Worm (Caenorhabditis elegans) whole organism, L2 larva: ENCODE data around the gene T04F3.5.
A peak's percentile ranks its signal among the peaks of the same experiment; 100 is the strongest.

Experiments used
- F13H6.1 ChIP-seq: sonication (generic microtip); optimal IDR thresholded peaks from 2 replicates; lab custom pipeline; 2016; ENCODE audit warnings: missing genetic modification characterization, missing compliant biosample characterization
- R02D3.7 ChIP-seq: fragments of 150-350 bp; optimal IDR thresholded peaks from 2 replicates; lab custom pipeline; 2014; ENCODE audit warnings: missing biosample characterization, missing genetic modification characterization
- Y55F3AM.14 ChIP-seq: fragments of 200-800 bp; sonication (Bioruptor generic); optimal IDR thresholded peaks from 2 replicates; lab custom pipeline; 2018; ENCODE audit warnings: mild to moderate bottlenecking, missing genetic modification characterization, missing compliant biosample characterization
- ZK546.5 ChIP-seq: sonication (generic microtip); optimal IDR thresholded peaks from 2 replicates; lab custom pipeline; 2017; ENCODE audit warnings: missing biosample characterization, missing genetic modification characterization
- alr-1 ChIP-seq: fragments of 150-350 bp; optimal IDR thresholded peaks from 2 replicates; lab custom pipeline; 2014; ENCODE audit warnings: missing biosample characterization, missing genetic modification characterization
- aly-2 ChIP-seq: fragments of 150-350 bp; optimal IDR thresholded peaks from 2 replicates; lab custom pipeline; 2014; ENCODE audit warnings: missing biosample characterization, missing genetic modification characterization
- ama-1 ChIP-seq: fragments of 150-350 bp; optimal IDR thresholded peaks from 2 replicates; lab custom pipeline; 2018; ENCODE audit warnings: inconsistent platforms
- blmp-1 ChIP-seq: sonication (generic microtip); optimal IDR thresholded peaks from 2 replicates; lab custom pipeline; 2017; ENCODE audit warnings: missing genetic modification characterization, mild to moderate bottlenecking, missing compliant biosample characterization, antibody characterized with exemption, moderate library complexity; ENCODE audit not compliant: insufficient read depth
- ceh-16 ChIP-seq: fragments of 150-350 bp; optimal IDR thresholded peaks from 2 replicates; lab custom pipeline; 2014; ENCODE audit warnings: missing biosample characterization, missing genetic modification characterization
- crh-2 ChIP-seq: sonication (generic microtip); optimal IDR thresholded peaks from 2 replicates; lab custom pipeline; 2017; ENCODE audit warnings: missing biosample characterization, missing genetic modification characterization
- dmd-4 ChIP-seq: sonication (generic microtip); optimal IDR thresholded peaks from 2 replicates; lab custom pipeline; 2017; ENCODE audit warnings: missing biosample characterization, missing genetic modification characterization
- egl-27 ChIP-seq: sonication (generic microtip); optimal IDR thresholded peaks from 3 replicates; lab custom pipeline; 2017; ENCODE audit warnings: missing biosample characterization, missing genetic modification reagents, missing genetic modification characterization
- elt-3 ChIP-seq: sonication (generic microtip); optimal IDR thresholded peaks from 2 replicates; lab custom pipeline; 2017; ENCODE audit warnings: missing biosample characterization, missing genetic modification characterization
- fos-1 ChIP-seq: fragments of 150-350 bp; optimal IDR thresholded peaks from 2 replicates; lab custom pipeline; 2014; ENCODE audit warnings: missing biosample characterization, missing genetic modification characterization
- gmeb-1 ChIP-seq: fragments of 150-350 bp; optimal IDR thresholded peaks from 2 replicates; lab custom pipeline; 2014; ENCODE audit warnings: missing biosample characterization, missing genetic modification characterization
- lin-11 ChIP-seq: fragments of 150-350 bp; sonication (generic microtip); optimal IDR thresholded peaks from 2 replicates; lab custom pipeline; 2014; ENCODE audit warnings: missing biosample characterization, missing genetic modification characterization, inconsistent platforms, mixed read lengths
- lin-13 ChIP-seq: fragments of 150-350 bp; optimal IDR thresholded peaks from 2 replicates; lab custom pipeline; 2014; ENCODE audit warnings: missing biosample characterization, missing genetic modification reagents, missing genetic modification characterization
- lin-39 ChIP-seq: fragments of 150-350 bp; optimal IDR thresholded peaks from 2 replicates; lab custom pipeline; 2014; ENCODE audit warnings: missing biosample characterization, missing genetic modification reagents, missing genetic modification characterization
- lsy-2 ChIP-seq, 2 experiments: fragments of 150-350 bp in 1 of 2; sonication (generic microtip) in 1 of 2; optimal IDR thresholded peaks; 2 replicates each; lab custom pipeline; 2014 to 2017; ENCODE audit warnings: missing biosample characterization in 2 of 2, missing genetic modification characterization in 2 of 2
- mab-5 ChIP-seq: fragments of 150-350 bp; optimal IDR thresholded peaks from 2 replicates; lab custom pipeline; 2014; ENCODE audit warnings: missing biosample characterization, missing genetic modification characterization
- mbf-1 ChIP-seq: sonication (generic microtip); optimal IDR thresholded peaks from 2 replicates; lab custom pipeline; 2017; ENCODE audit warnings: missing biosample characterization, missing genetic modification characterization
- mdl-1 ChIP-seq, 2 experiments: fragments of 150-350 bp in 1 of 2; sonication (generic microtip) in 1 of 2; optimal IDR thresholded peaks; 2 replicates each; lab custom pipeline; 2017; ENCODE audit warnings: missing biosample characterization in 2 of 2, missing genetic modification characterization in 2 of 2
- nhr-10 ChIP-seq: sonication (generic microtip); optimal IDR thresholded peaks from 2 replicates; lab custom pipeline; 2017; ENCODE audit warnings: missing biosample characterization, missing genetic modification characterization
- nhr-11 ChIP-seq: fragments of 150-350 bp; optimal IDR thresholded peaks from 2 replicates; lab custom pipeline; 2014; ENCODE audit warnings: missing biosample characterization, missing genetic modification characterization
- nhr-12 ChIP-seq: fragments of 150-350 bp; optimal IDR thresholded peaks from 2 replicates; lab custom pipeline; 2014; ENCODE audit warnings: missing biosample characterization, missing genetic modification characterization
- nhr-21 ChIP-seq: fragments of 150-350 bp; optimal IDR thresholded peaks from 2 replicates; lab custom pipeline; 2014; ENCODE audit warnings: missing biosample characterization, missing genetic modification characterization
- nhr-23 ChIP-seq: fragments of 150-350 bp; optimal IDR thresholded peaks from 2 replicates; lab custom pipeline; 2014; ENCODE audit warnings: missing biosample characterization, missing genetic modification reagents, missing genetic modification characterization
- nhr-237 ChIP-seq: fragments of 150-350 bp; optimal IDR thresholded peaks from 2 replicates; lab custom pipeline; 2014; ENCODE audit warnings: missing biosample characterization, missing genetic modification characterization
- nhr-25 ChIP-seq: fragments of 150-350 bp; sonication (generic microtip); optimal IDR thresholded peaks from 3 replicates; lab custom pipeline; 2014; ENCODE audit warnings: missing biosample characterization, missing genetic modification characterization
- nhr-6 ChIP-seq: fragments of 150-350 bp; optimal IDR thresholded peaks from 2 replicates; lab custom pipeline; 2014; ENCODE audit warnings: missing biosample characterization, missing genetic modification characterization
- nhr-77 ChIP-seq: fragments of 150-350 bp; optimal IDR thresholded peaks from 2 replicates; lab custom pipeline; 2014; ENCODE audit warnings: missing biosample characterization, missing genetic modification characterization
- peb-1 ChIP-seq: fragments of 150-350 bp; optimal IDR thresholded peaks from 2 replicates; lab custom pipeline; 2014; ENCODE audit warnings: missing biosample characterization, missing genetic modification characterization
- sem-4 ChIP-seq: fragments of 150-350 bp; optimal IDR thresholded peaks from 2 replicates; lab custom pipeline; 2014; ENCODE audit warnings: missing biosample characterization, missing genetic modification reagents, missing genetic modification characterization
- skn-1 ChIP-seq: sonication (generic microtip); optimal IDR thresholded peaks from 2 replicates; lab custom pipeline; 2017; ENCODE audit warnings: missing biosample characterization, missing genetic modification characterization
- sma-3 ChIP-seq: sonication (generic microtip); optimal IDR thresholded peaks from 2 replicates; lab custom pipeline; 2016; ENCODE audit warnings: missing genetic modification reagents, missing genetic modification characterization, missing compliant biosample characterization
- sma-9 ChIP-seq, 2 experiments: fragments of 150-350 bp in 1 of 2; sonication (generic microtip) in 1 of 2; optimal IDR thresholded peaks; 2 replicates each; lab custom pipeline; 2014 to 2016; ENCODE audit warnings: missing genetic modification characterization in 2 of 2, mild to moderate bottlenecking in 1 of 2, missing biosample characterization in 1 of 2, missing compliant biosample characterization in 1 of 2, missing genetic modification reagents in 1 of 2, moderate library complexity in 1 of 2
- snpc-4 ChIP-seq: fragments of 150-350 bp; optimal IDR thresholded peaks from 2 replicates; lab custom pipeline; 2014; ENCODE audit warnings: missing biosample characterization, missing genetic modification characterization
- unc-39 ChIP-seq: fragments of 150-350 bp; optimal IDR thresholded peaks from 2 replicates; lab custom pipeline; 2014; ENCODE audit warnings: missing biosample characterization, missing genetic modification characterization
- unc-55 ChIP-seq: fragments of 150-350 bp; sonication (generic microtip); optimal IDR thresholded peaks from 3 replicates; lab custom pipeline; 2014; ENCODE audit warnings: missing biosample characterization, missing genetic modification reagents, missing genetic modification characterization
- unc-62 ChIP-seq: fragments of 150-350 bp; optimal IDR thresholded peaks from 2 replicates; lab custom pipeline; 2014; ENCODE audit warnings: missing biosample characterization, missing genetic modification reagents, missing genetic modification characterization
- zag-1 ChIP-seq: fragments of 150-350 bp; optimal IDR thresholded peaks from 2 replicates; lab custom pipeline; 2014; ENCODE audit warnings: missing biosample characterization, missing genetic modification characterization
- ztf-11 ChIP-seq: sonication (generic microtip); optimal IDR thresholded peaks from 2 replicates; lab custom pipeline; 2017; ENCODE audit warnings: missing biosample characterization, missing genetic modification characterization
- ztf-4 ChIP-seq: fragments of 150-350 bp; optimal IDR thresholded peaks from 2 replicates; lab custom pipeline; 2014; ENCODE audit warnings: missing biosample characterization, missing genetic modification characterization

Gene T04F3.5

ce11 chrV:11725971-11726370 is 34.5 kb upstream of the T04F3.5 start, which contains the start of gene daf-11:
TSS of gene daf-11 (minus strand) at chrV:11726071.
- TF ChIP-seq fos-1 (tag; lab: Kevin White, UChicago) (no peak), mab-5 (no peak), nhr-6 (tag; lab: Kevin White, UChicago) (no peak), lin-39 (no peak), F13H6.1 (tag; lab: Kevin White, UChicago) (no peak), nhr-11 (tag; lab: Kevin White, UChicago) (no peak), skn-1 (tag; lab: Kevin White, UChicago) (no peak)

- TF ChIP-seq lin-11 (tag; lab: Kevin White, UChicago) (no peak), unc-62 (GFP tag; lab: Kevin White, UChicago) (no peak), mbf-1 (tag; lab: Kevin White, UChicago) (no peak), snpc-4 (tag; lab: Kevin White, UChicago) (no peak), nhr-12 (tag; lab: Kevin White, UChicago) (no peak), nhr-21 (tag; lab: Kevin White, UChicago) (no peak), lsy-2 (tag; optimal IDR thresholded peaks at IDR 0.05; lab: Kevin White, UChicago) (no peak), elt-3 (tag; lab: Kevin White, UChicago) (no peak), F13H6.1 (tag; lab: Kevin White, UChicago) (no peak), sma-9 (GFP tag; optimal IDR thresholded peaks at IDR 0.05; lab: Kevin White, UChicago) (no peak), sma-9 (tag; optimal IDR thresholded peaks at IDR 0.05; lab: Kevin White, UChicago) (no peak), nhr-6 (tag; lab: Kevin White, UChicago) (no peak), ztf-11 (no peak), nhr-77 (tag; lab: Kevin White, UChicago) (no peak), nhr-23 (tag; lab: Kevin White, UChicago) (no peak), R02D3.7 (no peak), Y55F3AM.14 (GFP tag; lab: Kevin White, UChicago) (no peak), lin-39 (no peak)
Measured at ce11 chrV:11730060-11730459, 30.4 kb upstream of the T04F3.5 start, which contains the start of gene rhr-2. TSS of gene rhr-2 (minus strand) at chrV:11730160.

ce11 chrV:11732049-11732448 is 28.4 kb upstream of the T04F3.5 start:
- TF ChIP-seq nhr-10 (tag; lab: Kevin White, UChicago) (no peak), egl-27 (tag; lab: Kevin White, UChicago) (no peak), snpc-4 (tag; lab: Kevin White, UChicago) (no peak), ama-1 (lab: Kevin White, UChicago) (no peak), mdl-1 (tag; optimal IDR thresholded peaks at IDR 0.05; lab: Kevin White, UChicago) (no peak), lin-13 (no peak), ztf-4 (tag; lab: Kevin White, UChicago) (no peak), peb-1 (no peak), alr-1 (tag; lab: Kevin White, UChicago) (no peak), lin-11 (tag; lab: Kevin White, UChicago) (no peak), lsy-2 (tag; optimal IDR thresholded peaks at IDR 0.05; lab: Kevin White, UChicago) (no peak), fos-1 (tag; lab: Kevin White, UChicago) (no peak), Y55F3AM.14 (GFP tag; lab: Kevin White, UChicago) (no peak), crh-2 (no peak), F13H6.1 (tag; lab: Kevin White, UChicago) (no peak), ZK546.5 (tag; lab: Kevin White, UChicago) (no peak), blmp-1 (tag; lab: Kevin White, UChicago) (no peak), gmeb-1 (tag; lab: Kevin White, UChicago) (no peak), skn-1 (tag; lab: Kevin White, UChicago) (no peak), dmd-4 (no peak)

- TF ChIP-seq mdl-1 (tag; optimal IDR thresholded peaks at IDR 0.05; lab: Kevin White, UChicago) = no peak
- TF ChIP-seq unc-39 (tag; lab: Kevin White, UChicago) = no peak
- no peak for TF ChIP-seq mab-5
- no peak for TF ChIP-seq sem-4 (tag; lab: Kevin White, UChicago)
- TF ChIP-seq nhr-10 (tag; lab: Kevin White, UChicago) = no peak
- TF ChIP-seq nhr-6 (tag; lab: Kevin White, UChicago) = no peak
- no peak for TF ChIP-seq nhr-237 (tag; lab: Kevin White, UChicago)
- TF ChIP-seq lsy-2 (tag; optimal IDR thresholded peaks at IDR 0.05; lab: Kevin White, UChicago) = peak; percentile 25 to 78
- no peak for TF ChIP-seq ztf-4 (tag; lab: Kevin White, UChicago)
- TF ChIP-seq elt-3 (tag; lab: Kevin White, UChicago) = no peak
- no peak for TF ChIP-seq nhr-12 (tag; lab: Kevin White, UChicago)
- peak; percentile 50 for TF ChIP-seq F13H6.1 (tag; lab: Kevin White, UChicago)
- TF ChIP-seq nhr-21 (tag; lab: Kevin White, UChicago) = peak; percentile 40
- no peak for TF ChIP-seq zag-1
- TF ChIP-seq mbf-1 (tag; lab: Kevin White, UChicago) = no peak
- peak; percentile 54 for TF ChIP-seq sma-3 (GFP tag; lab: Kevin White, UChicago)
- no peak for TF ChIP-seq ZK546.5 (tag; lab: Kevin White, UChicago)
- TF ChIP-seq nhr-23 (tag; lab: Kevin White, UChicago) = no peak
- no peak for TF ChIP-seq R02D3.7
- no peak for TF ChIP-seq ztf-11
- no peak for TF ChIP-seq nhr-11 (tag; lab: Kevin White, UChicago)
- no peak for TF ChIP-seq Y55F3AM.14 (GFP tag; lab: Kevin White, UChicago)
- no peak for TF ChIP-seq aly-2 (tag; lab: Kevin White, UChicago)
- TF ChIP-seq unc-55 (GFP tag; lab: Kevin White, UChicago) = no peak
- TF ChIP-seq lin-39 = no peak
- TF ChIP-seq skn-1 (tag; lab: Kevin White, UChicago) = no peak
- no peak for TF ChIP-seq alr-1 (tag; lab: Kevin White, UChicago)
- no peak for TF ChIP-seq dmd-4
- peak; percentile 39 for TF ChIP-seq nhr-25 (tag; lab: Kevin White, UChicago)
- no peak for TF ChIP-seq blmp-1 (tag; lab: Kevin White, UChicago)
- TF ChIP-seq fos-1 (tag; lab: Kevin White, UChicago) = peak; percentile 38
- no peak for TF ChIP-seq snpc-4 (tag; lab: Kevin White, UChicago)
- no peak for TF ChIP-seq ceh-16 (tag; lab: Kevin White, UChicago)
Measured at ce11 chrV:11733460-11733859, 27.0 kb upstream of the T04F3.5 start, which contains the start of gene npp-22. TSS of gene npp-22 (minus strand) at chrV:11733472.
